Worm (Caenorhabditis elegans) whole organism, late embryonic: Measurements from ENCODE around the gene rft-2.
"Not testable (repeated sequence)": the region's sequence is repeated elsewhere in the genome, so short reads cannot be mapped to it uniquely, and the experiment has no call there.

Source experiments
- C38D4.7 ChIP-seq: fragments of 200-800 bp; sonication (Bioruptor generic); optimal IDR thresholded peaks from 2 replicates; lab custom pipeline; 2018; ENCODE audit warnings: mild to moderate bottlenecking, missing genetic modification characterization, moderate library complexity, missing compliant biosample characterization
- F13H6.1 ChIP-seq: sonication (generic microtip); optimal IDR thresholded peaks from 2 replicates; lab custom pipeline; 2016; ENCODE audit warnings: missing genetic modification characterization, missing compliant biosample characterization
- T23F11.4 ChIP-seq: fragments of 200-800 bp; sonication (Bioruptor generic); optimal IDR thresholded peaks from 2 replicates; lab custom pipeline; 2018; ENCODE audit warnings: mild to moderate bottlenecking, missing genetic modification characterization, missing compliant biosample characterization
- ama-1 ChIP-seq: fragments of 150-350 bp; optimal IDR thresholded peaks from 2 replicates; lab custom pipeline; 2014
- ceh-2 ChIP-seq: sonication (generic microtip); optimal IDR thresholded peaks from 2 replicates; lab custom pipeline; 2016; ENCODE audit warnings: missing genotype, missing genetic modification characterization, missing compliant biosample characterization
- ceh-22 ChIP-seq: sonication (generic microtip); optimal IDR thresholded peaks from 2 replicates; lab custom pipeline; 2017; ENCODE audit warnings: missing biosample characterization, missing genetic modification characterization
- ceh-30 ChIP-seq: fragments of 150-350 bp; optimal IDR thresholded peaks from 2 replicates; lab custom pipeline; 2014; ENCODE audit warnings: missing biosample characterization, missing genetic modification characterization
- ceh-31 ChIP-seq: sonication (generic microtip); optimal IDR thresholded peaks from 2 replicates; lab custom pipeline; 2016; ENCODE audit warnings: missing genetic modification characterization, missing compliant biosample characterization
- ceh-34 ChIP-seq: sonication (generic microtip); optimal IDR thresholded peaks from 2 replicates; lab custom pipeline; 2016; ENCODE audit warnings: mild to moderate bottlenecking, missing genetic modification characterization, missing compliant biosample characterization
- ceh-45 ChIP-seq: fragments of 200-800 bp; sonication (Bioruptor generic); IDR thresholded peaks from 2 replicates; pipeline ENCODE4 v1.3.6; 2022; ENCODE audit warnings: missing genetic modification reagents, missing genetic modification characterization, missing compliant biosample characterization
- ceh-48 ChIP-seq: sonication (generic microtip); optimal IDR thresholded peaks from 2 replicates; lab custom pipeline; 2016; ENCODE audit warnings: missing genetic modification characterization, inconsistent platforms, missing compliant biosample characterization
- ceh-9 ChIP-seq: sonication (generic microtip); optimal IDR thresholded peaks from 2 replicates; lab custom pipeline; 2016; ENCODE audit warnings: mild to moderate bottlenecking, missing genetic modification characterization, inconsistent platforms, missing compliant biosample characterization
- dve-1 ChIP-seq: sonication (generic microtip); optimal IDR thresholded peaks from 2 replicates; lab custom pipeline; 2017; ENCODE audit warnings: antibody characterized with exemption, mild to moderate bottlenecking, missing genetic modification characterization, missing compliant biosample characterization
- fkh-10 ChIP-seq: fragments of 150-350 bp; optimal IDR thresholded peaks from 2 replicates; lab custom pipeline; 2014; ENCODE audit warnings: missing biosample characterization, missing genetic modification reagents, missing genetic modification characterization
- fkh-6 ChIP-seq: sonication (generic microtip); optimal IDR thresholded peaks from 2 replicates; lab custom pipeline; 2016; ENCODE audit warnings: missing genetic modification characterization, missing compliant biosample characterization
- hlh-30 ChIP-seq: sonication (generic microtip); optimal IDR thresholded peaks from 2 replicates; lab custom pipeline; 2017; ENCODE audit warnings: antibody characterized with exemption, missing genetic modification characterization, missing compliant biosample characterization; ENCODE audit not compliant: insufficient read depth
- hlh-6 ChIP-seq: sonication (generic microtip); optimal IDR thresholded peaks from 2 replicates; lab custom pipeline; 2016; ENCODE audit warnings: missing genotype, missing genetic modification characterization, missing compliant biosample characterization
- hlh-8 ChIP-seq: sonication (generic microtip); optimal IDR thresholded peaks from 2 replicates; lab custom pipeline; 2016; ENCODE audit warnings: missing genotype, missing genetic modification characterization, missing compliant biosample characterization
- lim-6 ChIP-seq: sonication (generic microtip); optimal IDR thresholded peaks from 2 replicates; lab custom pipeline; 2016; ENCODE audit warnings: missing genetic modification characterization, missing compliant biosample characterization
- madf-2 ChIP-seq: sonication (generic microtip); optimal IDR thresholded peaks from 2 replicates; lab custom pipeline; 2017; ENCODE audit warnings: missing genetic modification characterization, missing compliant biosample characterization
- nfya-1 ChIP-seq: sonication (generic microtip); optimal IDR thresholded peaks from 2 replicates; lab custom pipeline; 2017; ENCODE audit warnings: missing genetic modification characterization, mild to moderate bottlenecking, missing compliant biosample characterization, antibody characterized with exemption, moderate library complexity
- nhr-11 ChIP-seq: fragments of 150-350 bp; optimal IDR thresholded peaks from 2 replicates; lab custom pipeline; 2014; ENCODE audit warnings: missing biosample characterization, missing genetic modification characterization
- odd-2 ChIP-seq: sonication (generic microtip); optimal IDR thresholded peaks from 2 replicates; lab custom pipeline; 2017; ENCODE audit warnings: antibody characterized with exemption, mild to moderate bottlenecking, missing genetic modification characterization, missing compliant biosample characterization
- pag-3 ChIP-seq: sonication (generic microtip); optimal IDR thresholded peaks from 2 replicates; lab custom pipeline; 2016; ENCODE audit warnings: missing compliant biosample characterization, missing genetic modification characterization, borderline replicate concordance
- pat-9 ChIP-seq: fragments of 200-800 bp; sonication (Bioruptor generic); optimal IDR thresholded peaks from 2 replicates; lab custom pipeline; 2018; ENCODE audit warnings: mild to moderate bottlenecking, missing genetic modification characterization, moderate library complexity, missing compliant biosample characterization
- pax-1 ChIP-seq: fragments of 150-350 bp; optimal IDR thresholded peaks from 2 replicates; lab custom pipeline; 2014; ENCODE audit warnings: missing biosample characterization, missing genetic modification characterization
- pha-2 ChIP-seq: sonication (generic microtip); optimal IDR thresholded peaks from 2 replicates; lab custom pipeline; 2017; ENCODE audit warnings: mild to moderate bottlenecking, missing genetic modification characterization, missing compliant biosample characterization
- pha-4 ChIP-seq: fragments of 150-350 bp; optimal IDR thresholded peaks from 2 replicates; lab custom pipeline; 2018; ENCODE audit warnings: missing biosample characterization, missing genetic modification reagents, missing genetic modification characterization
- pqm-1 ChIP-seq: sonication (generic microtip); optimal IDR thresholded peaks from 2 replicates; lab custom pipeline; 2016; ENCODE audit warnings: missing genetic modification characterization, missing compliant biosample characterization
- rnt-1 ChIP-seq: sonication (generic microtip); optimal IDR thresholded peaks from 2 replicates; lab custom pipeline; 2016; ENCODE audit warnings: missing genetic modification characterization, missing compliant biosample characterization
- sox-4 ChIP-seq: sonication (generic microtip); optimal IDR thresholded peaks from 2 replicates; lab custom pipeline; 2017; ENCODE audit warnings: mild to moderate bottlenecking, missing genetic modification characterization, inconsistent platforms, missing compliant biosample characterization
- syd-9 ChIP-seq: sonication (generic microtip); optimal IDR thresholded peaks from 2 replicates; lab custom pipeline; 2016; ENCODE audit warnings: mild to moderate bottlenecking, missing genetic modification characterization, moderate library complexity, missing compliant biosample characterization
- tbx-2 ChIP-seq: sonication (generic microtip); optimal IDR thresholded peaks from 2 replicates; lab custom pipeline; 2016; ENCODE audit warnings: missing genetic modification characterization, missing compliant biosample characterization
- unc-3 ChIP-seq, 2 experiments: fragments of 200-800 bp in 1 of 2; sonication (Bioruptor generic) in 1 of 2; sonication (generic microtip) in 1 of 2; conservative IDR thresholded peaks in 1 of 2; optimal IDR thresholded peaks in 1 of 2; 2 replicates each; pipeline versions ENCODE4 v1.3.6 to Lab custom; 2016 to 2022; ENCODE audit warnings: missing compliant biosample characterization in 2 of 2, missing genetic modification characterization in 2 of 2, missing genetic modification reagents in 1 of 2
- unc-42 ChIP-seq: sonication (generic microtip); optimal IDR thresholded peaks from 2 replicates; lab custom pipeline; 2016; ENCODE audit warnings: missing genotype, missing genetic modification characterization, missing compliant biosample characterization

rft-2 gene

DNA sequence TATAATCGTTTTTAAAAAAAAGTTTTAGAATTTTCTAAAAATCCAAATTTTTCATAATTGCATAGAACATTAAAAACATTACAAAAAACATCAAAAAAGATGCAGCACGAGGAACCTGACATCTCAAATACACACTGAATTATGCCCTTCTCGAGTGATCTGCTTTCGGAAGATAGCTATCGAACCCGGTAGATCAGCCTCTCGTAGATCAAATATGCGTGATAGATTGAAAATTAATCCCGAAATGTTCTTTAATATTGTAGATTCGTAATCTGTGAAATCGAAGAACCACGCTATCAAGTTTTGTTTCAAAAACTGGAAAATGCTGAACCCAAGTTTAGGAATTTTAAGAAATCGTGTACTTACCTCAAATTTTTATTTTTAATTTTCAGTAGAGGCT lies 31.5 kb upstream of the rft-2 start:
- TF ChIP-seq rnt-1 (tag; lab: Kevin White, UChicago), result no peak
- TF ChIP-seq fkh-10 (GFP tag; lab: Kevin White, UChicago), result no peak
- TF ChIP-seq odd-2 (tag; lab: Kevin White, UChicago), result no peak
- TF ChIP-seq ceh-2, result no peak
- no peak for TF ChIP-seq unc-3 (GFP tag; conservative IDR thresholded peaks at IDR 0.05; lab: Robert Waterston, UW)
- no peak for TF ChIP-seq unc-3 (tag; optimal IDR thresholded peaks at IDR 0.05; lab: Kevin White, UChicago)
- TF ChIP-seq ceh-30 (tag; lab: Kevin White, UChicago), result no peak
- no peak for TF ChIP-seq pqm-1 (tag; lab: Kevin White, UChicago)
- TF ChIP-seq ceh-48 (tag; lab: Kevin White, UChicago), result no peak
- no peak for TF ChIP-seq hlh-30 (tag; lab: Kevin White, UChicago)
- TF ChIP-seq ceh-9 (tag; lab: Kevin White, UChicago), result no peak
- TF ChIP-seq pat-9 (tag; lab: Kevin White, UChicago), result no peak

DNA sequence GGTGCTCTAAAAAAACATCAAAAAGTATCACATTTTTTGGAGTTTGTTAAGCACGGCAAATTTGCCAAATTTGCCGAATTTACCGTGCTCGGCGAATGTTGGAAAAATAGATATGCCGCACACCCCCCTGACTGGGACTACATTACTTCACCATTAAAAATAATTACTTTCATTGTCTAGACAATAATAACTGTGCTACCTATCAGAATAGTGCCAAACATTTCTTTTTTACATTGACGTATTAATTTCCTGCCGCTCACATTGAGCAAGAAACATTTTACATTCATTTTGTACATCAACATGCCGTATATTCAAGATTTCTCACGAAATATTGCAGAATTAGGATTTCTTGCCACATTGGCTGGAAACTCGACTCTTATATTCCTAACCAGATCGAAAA lies 24.2 kb upstream of the rft-2 start, which contains the start of gene str-35:
TSS of gene str-35 (plus strand) at position 301 of the 400 bp plus-strand sequence.
- not testable (repeated sequence) for TF ChIP-seq lim-6; sox-4 (tag; lab: Kevin White, UChicago); ceh-31

DNA sequence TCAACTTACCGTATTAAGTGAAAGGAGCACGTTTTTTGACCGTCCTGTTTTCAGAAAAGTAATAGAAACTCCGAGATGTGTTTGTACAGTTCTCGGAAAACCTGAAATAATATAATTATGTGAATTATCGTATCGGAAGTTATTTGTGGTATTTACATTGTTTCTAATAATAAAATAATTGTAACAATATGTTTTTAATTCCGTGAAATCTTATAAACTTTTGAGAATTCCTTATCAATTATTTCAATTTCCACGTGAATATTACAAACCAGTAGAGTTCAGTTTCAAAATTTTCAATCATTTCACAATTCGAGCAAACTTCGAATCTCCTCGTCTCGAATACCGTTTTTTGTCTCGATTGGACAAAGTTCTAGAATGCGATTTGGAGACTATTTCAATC lies 20.7 kb upstream of the rft-2 start, which contains the start of gene T08H10.3:
TSS of gene T08H10.3 (plus strand) at position 301 of the 400 bp plus-strand sequence.
- TF ChIP-seq odd-2 (tag; lab: Kevin White, UChicago), result no peak
- no peak for TF ChIP-seq madf-2 (tag; lab: Kevin White, UChicago)
- no peak for TF ChIP-seq ama-1 (lab: Kevin White, UChicago)
- TF ChIP-seq pha-2 (tag; lab: Kevin White, UChicago), result no peak
- TF ChIP-seq dve-1 (tag; lab: Kevin White, UChicago), result no peak
- TF ChIP-seq pag-3 (tag; lab: Kevin White, UChicago), result no peak
- TF ChIP-seq unc-42 (tag; lab: Kevin White, UChicago), result no peak

DNA sequence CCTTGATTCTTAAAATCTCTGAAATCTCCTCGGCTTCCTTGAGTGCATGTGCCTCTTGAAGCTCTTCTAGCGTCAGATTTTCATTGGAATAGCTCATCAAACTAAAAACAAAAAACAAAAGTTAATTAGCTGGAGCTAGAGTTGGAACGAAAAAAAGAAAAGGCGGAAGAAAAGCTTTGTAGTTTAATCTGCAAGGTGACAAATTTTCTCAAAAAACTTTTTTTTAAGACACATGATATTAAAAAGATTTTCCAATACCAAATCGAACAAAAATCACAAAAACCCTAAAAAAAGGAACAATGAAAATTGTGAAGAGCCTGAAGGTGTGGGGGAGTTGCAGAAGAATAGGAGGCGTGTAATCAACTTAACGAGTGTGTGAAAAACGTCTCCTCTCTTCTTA lies 4.3 kb upstream of the rft-2 start, which contains the start of gene gnrr-5:
TSS of gene gnrr-5 (minus strand) at position 101 of the 400 bp plus-strand sequence.
- no peak for TF ChIP-seq pag-3 (tag; lab: Kevin White, UChicago)
- TF ChIP-seq fkh-10 (GFP tag; lab: Kevin White, UChicago), result no peak
- TF ChIP-seq syd-9 (tag; lab: Kevin White, UChicago), result no peak

- TF ChIP-seq pqm-1 (tag; lab: Kevin White, UChicago) (no peak), pax-1 (tag; lab: Kevin White, UChicago) (no peak), ceh-2 (no peak), hlh-8 (tag; lab: Kevin White, UChicago) (no peak), nhr-11 (tag; lab: Kevin White, UChicago) (no peak), F13H6.1 (no peak), nfya-1 (no peak), sox-4 (tag; lab: Kevin White, UChicago) (no peak), ceh-34 (tag; lab: Kevin White, UChicago) (no peak), T23F11.4 (GFP tag; lab: Kevin White, UChicago) (no peak), unc-3 (GFP tag; conservative IDR thresholded peaks at IDR 0.05; lab: Robert Waterston, UW) (no peak), unc-3 (tag; optimal IDR thresholded peaks at IDR 0.05; lab: Kevin White, UChicago) (no peak), pha-2 (tag; lab: Kevin White, UChicago) (no peak), fkh-6 (tag; lab: Kevin White, UChicago) (no peak)
- TF ChIP-seq, all 69 proteins: peak for 0
Observed at ce11 chrV:4447637-4448036, 2.7 kb downstream of the rft-2 start.

- TF ChIP-seq ceh-2 (no peak), ceh-45 (GFP tag; lab: Robert Waterston, UW) (no peak), ceh-22 (tag; lab: Kevin White, UChicago) (no peak), pat-9 (tag; lab: Kevin White, UChicago) (no peak), hlh-6 (tag; lab: Kevin White, UChicago) (no peak), pha-4 (tag; lab: Kevin White, UChicago) (no peak), C38D4.7 (GFP tag; lab: Kevin White, UChicago) (no peak), tbx-2 (tag; lab: Kevin White, UChicago) (no peak), pag-3 (tag; lab: Kevin White, UChicago) (no peak), ceh-9 (tag; lab: Kevin White, UChicago) (no peak), pqm-1 (tag; lab: Kevin White, UChicago) (no peak)
Observed at ce11 chrV:4442749-4443381, 7.5 kb downstream of the rft-2 start, which contains the start of gene rft-1. rft-1 (minus strand) TSS chrV:4443223.
